Worm (Caenorhabditis elegans): ENCODE measurements around the gene unc-103.

DNA sequence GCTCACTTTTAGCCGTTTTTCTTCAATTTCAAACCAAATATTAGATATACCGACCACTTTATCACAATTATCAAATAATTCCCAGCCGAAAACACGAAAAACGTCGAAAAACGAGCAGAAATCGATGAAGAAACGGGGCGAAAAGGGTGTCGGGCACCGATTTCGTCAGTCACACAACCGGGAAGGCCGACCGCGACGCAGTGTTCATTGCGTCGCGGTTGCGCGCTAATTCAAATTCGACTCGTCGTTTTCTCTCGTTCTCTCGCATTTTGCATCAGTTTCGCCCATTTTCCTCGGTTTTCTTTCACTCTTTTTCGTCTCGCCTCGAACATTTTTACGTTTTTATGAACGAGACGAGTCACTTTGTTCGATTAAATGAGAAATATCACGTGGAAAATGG is 27.6 kb upstream of the unc-103 start:
- peak; percentile 76 for TF ChIP-seq nhr-11 (tag; optimal IDR thresholded peaks at IDR 0.05)
- TF ChIP-seq nhr-10 (tag; optimal IDR thresholded peaks at IDR 0.05) = no peak
- TF ChIP-seq unc-62 (GFP tag; optimal IDR thresholded peaks at IDR 0.05 in 1 of 2) = peak in 1 of 2 experiments; percentile 40
- no peak for TF ChIP-seq unc-62 (tag; optimal IDR thresholded peaks at IDR 0.05)
- no peak for TF ChIP-seq nhr-237 (tag; optimal IDR thresholded peaks at IDR 0.05)
- TF ChIP-seq ZK546.5 (tag; optimal IDR thresholded peaks at IDR 0.05) = no peak
- TF ChIP-seq ama-1 (optimal IDR thresholded peaks at IDR 0.05) = peak; percentile 49
- TF ChIP-seq snpc-4 (tag; optimal IDR thresholded peaks at IDR 0.05) = no peak
- no peak for TF ChIP-seq nhr-76 (tag; optimal IDR thresholded peaks at IDR 0.05)
- peak; percentile 82 for TF ChIP-seq dve-1 (tag; optimal IDR thresholded peaks at IDR 0.05; ENCODE audit: insufficient read depth)
- peak; percentile 13 for TF ChIP-seq fkh-10 (GFP tag; optimal IDR thresholded peaks at IDR 0.05)
- TF ChIP-seq tag-97 (GFP tag; IDR thresholded peaks at IDR 0.05) = no peak
- TF ChIP-seq R02D3.7 (tag; optimal IDR thresholded peaks at IDR 0.05) = no peak
- no peak for TF ChIP-seq ceh-82 (tag; optimal IDR thresholded peaks at IDR 0.05)

All from whole organism, L4 larva.